Fruit fly (Drosophila melanogaster) whole organism, pupa: ENCODE measurements around the gene CG10064.

Source experiments
- CG10348 ChIP-seq: fragments of 200-800 bp; sonication (Bioruptor generic); IDR thresholded peaks from 2 replicates; pipeline ENCODE4 v1.3.6; 2022; ENCODE audit warnings: missing biosample characterization, missing genetic modification characterization
- CG12605 ChIP-seq: fragments of 200-800 bp; sonication (Bioruptor generic); IDR thresholded peaks from 2 replicates; pipeline ENCODE4 v1.3.6; 2022; ENCODE audit warnings: missing biosample characterization, missing genetic modification characterization
- CG13204 ChIP-seq: fragments of 200-800 bp; sonication (Bioruptor generic); optimal IDR thresholded peaks from 2 replicates; lab custom pipeline; 2018; ENCODE audit warnings: missing biosample characterization, mild to moderate bottlenecking, missing genetic modification characterization, moderate library complexity
- CG14655 ChIP-seq: fragments of 200-800 bp; sonication (Bioruptor generic); optimal IDR thresholded peaks from 3 replicates; lab custom pipeline; 2017; ENCODE audit warnings: mild to moderate bottlenecking, missing biosample characterization, missing genetic modification reagents, missing genetic modification characterization
- CG15710 ChIP-seq: fragments of 200-800 bp; sonication (Bioruptor generic); optimal IDR thresholded peaks from 2 replicates; lab custom pipeline; 2018; ENCODE audit warnings: missing biosample characterization, mild to moderate bottlenecking, missing genetic modification characterization, moderate library complexity
- CG17806 ChIP-seq: fragments of 200-800 bp; sonication (Bioruptor generic); optimal IDR thresholded peaks from 2 replicates; lab custom pipeline; 2018; ENCODE audit warnings: missing biosample characterization, mild to moderate bottlenecking, missing genetic modification characterization, moderate library complexity
- CG32121 ChIP-seq: fragments of 200-800 bp; sonication (Bioruptor generic); IDR thresholded peaks from 2 replicates; pipeline ENCODE4 v1.3.6; 2022; ENCODE audit warnings: missing biosample characterization, missing genetic modification characterization
- CG34367 ChIP-seq: fragments of 200-800 bp; sonication (Bioruptor generic); optimal IDR thresholded peaks from 2 replicates; lab custom pipeline; 2018; ENCODE audit warnings: missing biosample characterization, mild to moderate bottlenecking, missing genetic modification characterization
- CG4496 ChIP-seq: fragments of 200-800 bp; sonication (Bioruptor generic); IDR thresholded peaks from 3 replicates; pipeline ENCODE4 v1.3.6; 2022; ENCODE audit warnings: missing biosample characterization, missing genetic modification characterization
- CG8159 ChIP-seq: fragments of 200-800 bp; sonication (Bioruptor generic); optimal IDR thresholded peaks from 3 replicates; lab custom pipeline; 2018; ENCODE audit warnings: missing biosample characterization, mild to moderate bottlenecking, missing genetic modification characterization, moderate library complexity
- CG8301 ChIP-seq: fragments of 200-800 bp; sonication (Bioruptor generic); optimal IDR thresholded peaks from 2 replicates; lab custom pipeline; 2018; ENCODE audit warnings: missing biosample characterization, mild to moderate bottlenecking, missing genetic modification characterization
- CG9948 ChIP-seq: fragments of 200-800 bp; sonication (Bioruptor generic); optimal IDR thresholded peaks from 2 replicates; lab custom pipeline; 2018; ENCODE audit warnings: missing biosample characterization, mild to moderate bottlenecking, missing genetic modification characterization, moderate library complexity
- D1 ChIP-seq: fragments of 200-800 bp; sonication (Bioruptor generic); optimal IDR thresholded peaks from 2 replicates; lab custom pipeline; 2018; ENCODE audit warnings: missing biosample characterization, mild to moderate bottlenecking, missing genetic modification characterization, moderate library complexity
- EcR ChIP-seq: fragments of 200-800 bp; sonication (Bioruptor generic); optimal IDR thresholded peaks from 3 replicates; lab custom pipeline; 2019; ENCODE audit warnings: missing biosample characterization, missing genetic modification characterization, mild to moderate bottlenecking, moderate library complexity, missing genetic modification reagents
- Ets98B ChIP-seq: fragments of 200-800 bp; sonication (Bioruptor generic); IDR thresholded peaks from 2 replicates; pipeline ENCODE4 v1.3.6; 2022; ENCODE audit warnings: missing biosample characterization, missing genetic modification characterization
- Pif1A ChIP-seq: fragments of 200-800 bp; sonication (Bioruptor generic); optimal IDR thresholded peaks from 3 replicates; lab custom pipeline; 2016; ENCODE audit warnings: missing biosample characterization, missing genetic modification characterization
- Pif1B ChIP-seq: fragments of 200-800 bp; sonication (Bioruptor generic); optimal IDR thresholded peaks from 3 replicates; lab custom pipeline; 2016; ENCODE audit warnings: missing biosample characterization, missing genetic modification characterization
- Snoo ChIP-seq: fragments of 200-800 bp; sonication (Bioruptor generic); optimal IDR thresholded peaks from 3 replicates; lab custom pipeline; 2017; ENCODE audit warnings: missing biosample characterization, mild to moderate bottlenecking, missing genetic modification characterization, inconsistent platforms
- fd96Ca ChIP-seq: fragments of 200-800 bp; sonication (Bioruptor generic); IDR thresholded peaks from 3 replicates; pipeline ENCODE4 v1.3.6; 2022; ENCODE audit warnings: missing biosample characterization, missing genetic modification characterization
- gl ChIP-seq: fragments of 200-800 bp; sonication (Bioruptor generic); optimal IDR thresholded peaks from 2 replicates; lab custom pipeline; 2018; ENCODE audit warnings: missing biosample characterization, mild to moderate bottlenecking, missing genetic modification characterization
- rn ChIP-seq: fragments of 200-800 bp; sonication (Bioruptor generic); IDR thresholded peaks from 2 replicates; pipeline ENCODE4 v1.3.6; 2022; ENCODE audit warnings: missing biosample characterization, missing genetic modification characterization

CG10064 gene

dm6 chr3L:6981823-6982222, 14.1 kb upstream of the CG10064 start:
- peak; percentile 14 for TF ChIP-seq CG14655 (GFP tag; lab: Kevin White, UChicago)
- TF ChIP-seq CG34367 (tag; lab: Kevin White, UChicago): no peak
- no peak for TF ChIP-seq Snoo
- no peak for TF ChIP-seq CG8301 (tag; lab: Kevin White, UChicago)
- no peak for TF ChIP-seq D1

- TF ChIP-seq CG13204 (GFP tag; lab: Kevin White, UChicago) (peak; percentile 21), Ets98B (GFP tag; lab: Robert Waterston, UW) (no peak)
Observed at dm6 chr3L:6981109-6981741, 13.5 kb upstream of the CG10064 start.

DNA sequence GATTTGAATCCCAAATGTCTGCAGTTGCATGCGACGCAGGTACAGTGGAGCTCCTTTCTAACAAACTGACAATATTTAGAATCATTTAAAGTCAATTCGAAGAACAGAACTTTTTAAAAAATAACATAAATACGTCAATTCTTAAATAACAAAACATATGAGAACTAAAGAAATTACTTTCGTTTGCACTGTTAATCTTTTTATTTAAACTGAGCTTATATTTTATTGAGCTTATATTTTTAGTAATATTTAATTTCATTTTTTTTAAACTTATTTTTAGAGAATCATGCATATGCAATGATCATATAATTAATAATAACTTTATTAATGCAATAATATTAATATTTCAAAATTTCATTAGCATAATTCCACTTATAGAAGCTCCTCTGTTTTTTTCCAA, 12.9 kb upstream of the CG10064 start:
- TF ChIP-seq CG12605 (GFP tag; lab: Robert Waterston, UW) (no peak), CG34367 (tag; lab: Kevin White, UChicago) (no peak), Ets98B (GFP tag; lab: Robert Waterston, UW) (no peak), CG13204 (GFP tag; lab: Kevin White, UChicago) (no peak), CG17806 (tag; lab: Kevin White, UChicago) (no peak), gl (tag; lab: Kevin White, UChicago) (no peak), CG9948 (no peak), CG8159 (no peak), CG4496 (GFP tag; lab: Robert Waterston, UW) (no peak), CG10348 (GFP tag; lab: Robert Waterston, UW) (no peak), CG14655 (GFP tag; lab: Kevin White, UChicago) (no peak), CG32121 (GFP tag; lab: Robert Waterston, UW) (no peak), D1 (no peak), Pif1A (GFP tag; lab: Kevin White, UChicago) (no peak), CG15710 (no peak), Pif1B (GFP tag; lab: Kevin White, UChicago) (no peak), Snoo (no peak), EcR (GFP tag; lab: Kevin White, UChicago) (no peak), CG8301 (tag; lab: Kevin White, UChicago) (no peak)

DNA sequence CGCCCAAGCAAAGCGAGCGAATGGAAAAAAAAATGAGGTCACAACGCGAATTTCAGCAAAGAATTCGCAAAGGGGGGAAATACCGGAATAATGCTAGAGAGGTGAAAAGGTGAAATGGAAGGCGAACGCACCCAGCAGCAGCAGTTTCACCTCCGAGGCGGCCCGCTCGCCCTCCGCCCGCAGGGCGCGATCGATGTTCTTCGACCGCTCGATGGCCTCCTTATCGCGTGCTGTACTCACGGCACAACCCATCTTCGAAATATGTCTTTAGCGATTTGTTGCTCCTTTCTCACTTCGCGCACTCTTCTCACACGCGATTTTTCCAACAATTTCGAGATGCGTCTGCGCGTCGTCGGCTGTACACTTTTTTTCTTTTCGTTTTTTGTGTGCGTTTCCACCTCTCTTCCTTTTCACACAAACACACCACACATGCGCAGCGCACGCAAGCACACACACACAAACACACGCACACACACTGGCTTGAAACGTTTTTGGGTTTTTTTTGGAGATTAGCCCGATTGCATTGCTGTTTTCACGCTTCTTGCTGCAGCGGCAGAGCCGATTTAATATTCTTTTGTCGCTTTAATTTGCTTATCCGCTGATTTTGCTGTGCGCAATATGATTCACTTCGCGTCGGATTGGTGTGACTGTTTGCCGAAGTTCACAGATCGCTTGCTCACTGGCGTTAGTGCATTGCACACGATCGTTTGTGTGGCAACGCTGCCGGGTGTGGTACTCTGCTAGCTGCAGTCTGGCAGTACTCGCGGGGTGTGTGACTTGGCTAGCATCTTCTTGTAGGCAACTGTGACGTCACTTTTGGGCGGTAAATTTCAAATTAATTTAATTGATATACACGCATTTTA, 11.9 kb upstream of the CG10064 start, which contains the start of gene Galphai:
Gene Galphai (minus strand): TSS at position 658 of the 863 bp plus-strand sequence.
- peak; percentile 25; the same call in 1 of the 2 replicates for TF ChIP-seq Ets98B (GFP tag; lab: Robert Waterston, UW)
- TF ChIP-seq rn (GFP tag; lab: Robert Waterston, UW): 0 out of 2 replicates have a peak, but pooled peaks have one; percentile 17
- TF ChIP-seq Pif1B (GFP tag; lab: Kevin White, UChicago): peak; percentile 21
- no peak for TF ChIP-seq Pif1A (GFP tag; lab: Kevin White, UChicago)
- TF ChIP-seq CG13204 (GFP tag; lab: Kevin White, UChicago): peak; percentile 37
- no peak for TF ChIP-seq D1
- peak; percentile 67 for TF ChIP-seq EcR (GFP tag; lab: Kevin White, UChicago)
- peak; percentile 38 for TF ChIP-seq CG8159
- no peak; the same call in 2 of the 3 replicates for TF ChIP-seq CG4496 (GFP tag; lab: Robert Waterston, UW)
- TF ChIP-seq CG14655 (GFP tag; lab: Kevin White, UChicago): no peak
- TF ChIP-seq fd96Ca (GFP tag; lab: Robert Waterston, UW): peak; percentile 41; the same call in 1 of the 3 replicates

- TF ChIP-seq CG4496 (GFP tag; lab: Robert Waterston, UW) (no peak), CG14655 (GFP tag; lab: Kevin White, UChicago) (no peak)
Observed at dm6 chr3L:6978757-6979386, 11.2 kb upstream of the CG10064 start.

DNA sequence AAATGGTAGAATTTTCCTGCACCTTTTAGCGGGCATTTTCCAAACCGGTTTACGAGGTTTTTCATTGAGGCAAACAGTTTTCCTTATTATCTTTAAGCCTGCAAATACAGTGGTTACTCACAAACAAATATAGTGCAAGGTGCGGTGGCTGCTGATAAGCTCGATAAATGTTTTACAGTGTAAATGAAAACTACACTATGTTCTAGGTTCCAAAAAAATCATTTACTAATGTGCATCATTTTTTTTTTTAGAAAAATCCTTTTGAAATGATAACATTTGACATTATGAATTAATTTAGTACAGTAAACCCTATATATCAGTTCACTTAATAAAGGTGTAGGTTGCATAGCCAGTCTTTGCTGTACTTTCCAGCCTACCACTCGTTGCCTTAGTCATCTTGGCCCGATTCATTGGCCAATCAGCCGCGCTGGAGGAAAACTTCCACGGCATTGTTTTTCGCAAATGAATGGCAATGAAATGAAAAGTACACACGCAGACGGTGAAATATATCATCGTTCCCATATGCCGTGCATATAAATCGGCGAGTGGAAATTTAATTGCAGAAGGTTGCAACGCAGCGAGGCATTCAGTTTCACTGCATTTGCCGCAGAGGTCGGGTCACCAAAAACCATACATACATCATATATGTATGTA, 10.5 kb upstream of the CG10064 start:
- TF ChIP-seq CG10348 (GFP tag; lab: Robert Waterston, UW) (no peak), CG8159 (peak; percentile 40), CG15710 (peak; percentile 8), CG4496 (GFP tag; lab: Robert Waterston, UW) (peak; percentile 49; the same call in 2 of the 3 replicates), CG34367 (tag; lab: Kevin White, UChicago) (no peak), Pif1B (GFP tag; lab: Kevin White, UChicago) (no peak), Ets98B (GFP tag; lab: Robert Waterston, UW) (no peak), EcR (GFP tag; lab: Kevin White, UChicago) (no peak), CG9948 (no peak), Pif1A (GFP tag; lab: Kevin White, UChicago) (peak; percentile 36), CG12605 (GFP tag; lab: Robert Waterston, UW) (0 out of 2 replicates have a peak, but pooled peaks have one; percentile 12), rn (GFP tag; lab: Robert Waterston, UW) (peak; percentile 48; the same call in 1 of the 2 replicates), fd96Ca (GFP tag; lab: Robert Waterston, UW) (0 out of 3 replicates have a peak, but pooled peaks have one; percentile 16), CG14655 (GFP tag; lab: Kevin White, UChicago) (peak; percentile 50), gl (tag; lab: Kevin White, UChicago) (no peak), CG8301 (tag; lab: Kevin White, UChicago) (peak; percentile 54), D1 (no peak), CG17806 (tag; lab: Kevin White, UChicago) (no peak), CG32121 (GFP tag; lab: Robert Waterston, UW) (peak; percentile 75), CG13204 (GFP tag; lab: Kevin White, UChicago) (no peak), Snoo (no peak)
